Worm (Caenorhabditis elegans) whole organism, midembryonic: ENCODE data around the gene lgc-46.

ENCODE experiments used
- T22C8.4 ChIP-seq: fragments of 200-800 bp; sonication (Bioruptor generic); IDR thresholded peaks from 2 replicates; pipeline ENCODE4 v1.3.6; 2022; ENCODE audit warnings: missing genetic modification characterization, missing compliant biosample characterization
- cog-1 ChIP-seq: sonication (generic microtip); optimal IDR thresholded peaks from 2 replicates; lab custom pipeline; 2016; ENCODE audit warnings: missing genetic modification characterization, missing compliant biosample characterization
- flt-1 ChIP-seq: fragments of 200-800 bp; sonication (Bioruptor generic); IDR thresholded peaks from 2 replicates; pipeline ENCODE4 v1.3.6; 2022; ENCODE audit warnings: missing genetic modification characterization, missing compliant biosample characterization
- klf-2 ChIP-seq: fragments of 200-800 bp; sonication (Bioruptor generic); conservative IDR thresholded peaks from 2 replicates; pipeline ENCODE4 v1.3.6; 2022; ENCODE audit warnings: missing genetic modification reagents, missing genetic modification characterization, missing compliant biosample characterization
- ref-1 ChIP-seq: fragments of 200-800 bp; sonication (Bioruptor generic); conservative IDR thresholded peaks from 2 replicates; pipeline ENCODE4 v1.3.6; 2022; ENCODE audit warnings: missing genetic modification reagents, missing genetic modification characterization, missing compliant biosample characterization
- ztf-23 ChIP-seq: fragments of 200-800 bp; sonication (Bioruptor generic); IDR thresholded peaks from 2 replicates; pipeline ENCODE4 v1.3.6; 2022; ENCODE audit warnings: missing genetic modification reagents, missing genetic modification characterization, missing compliant biosample characterization

ce11 chrIII:1166388-1166787, 30.6 kb upstream of the lgc-46 start:
- TF ChIP-seq klf-2 (GFP tag; lab: Robert Waterston, UW) (no peak), T22C8.4 (GFP tag; lab: Robert Waterston, UW) (no peak), cog-1 (tag; lab: Kevin White, UChicago) (no peak), ref-1 (GFP tag; lab: Robert Waterston, UW) (no peak), flt-1 (GFP tag; lab: Robert Waterston, UW) (no peak), ztf-23 (no peak)
